Worm (Caenorhabditis elegans) whole organism, L3 larva: ENCODE data around the gene ZK1320.7.

Experiments
- ceh-9 ChIP-seq: sonication (generic microtip); optimal IDR thresholded peaks from 2 replicates; lab custom pipeline; 2018; ENCODE audit warnings: missing biosample characterization, missing genetic modification characterization
- elt-3 ChIP-seq, 3 experiments: fragments of 150-350 bp in 1 of 3; sonication (generic microtip) in 2 of 3; optimal IDR thresholded peaks; 2 replicates in 2 of 3; 4 replicates in 1 of 3; lab custom pipeline; 2014 to 2017; ENCODE audit warnings: missing biosample characterization in 3 of 3, missing genetic modification characterization in 3 of 3
- fkh-10 ChIP-seq: sonication (generic microtip); optimal IDR thresholded peaks from 2 replicates; lab custom pipeline; 2017; ENCODE audit warnings: missing biosample characterization, missing genetic modification reagents, missing genetic modification characterization
- mml-1 ChIP-seq: fragments of 150-350 bp; sonication (generic microtip); optimal IDR thresholded peaks from 3 replicates; lab custom pipeline; 2014; ENCODE audit warnings: missing biosample characterization, missing genetic modification characterization
- nhr-11 ChIP-seq: fragments of 150-350 bp; optimal IDR thresholded peaks from 2 replicates; lab custom pipeline; 2014; ENCODE audit warnings: missing biosample characterization, missing genetic modification characterization
- nhr-237 ChIP-seq: fragments of 150-350 bp; optimal IDR thresholded peaks from 2 replicates; lab custom pipeline; 2014; ENCODE audit warnings: missing biosample characterization, missing genetic modification characterization
- nhr-76 ChIP-seq: fragments of 150-350 bp; sonication (generic microtip); optimal IDR thresholded peaks from 5 replicates; lab custom pipeline; 2014; ENCODE audit warnings: missing biosample characterization, missing genetic modification characterization
- nhr-77 ChIP-seq: fragments of 150-350 bp; optimal IDR thresholded peaks from 2 replicates; lab custom pipeline; 2014; ENCODE audit warnings: missing biosample characterization, missing genetic modification characterization
- pqm-1 ChIP-seq: fragments of 150-350 bp; optimal IDR thresholded peaks from 2 replicates; lab custom pipeline; 2017; ENCODE audit warnings: missing biosample characterization, missing genetic modification characterization, inconsistent platforms
- skn-1 ChIP-seq: fragments of 150-350 bp; optimal IDR thresholded peaks from 2 replicates; lab custom pipeline; 2014; ENCODE audit warnings: missing biosample characterization, missing genetic modification characterization
- snpc-4 ChIP-seq: fragments of 150-350 bp; optimal IDR thresholded peaks from 2 replicates; lab custom pipeline; 2014; ENCODE audit warnings: missing biosample characterization, missing genetic modification characterization
- zag-1 ChIP-seq: fragments of 150-350 bp; optimal IDR thresholded peaks from 2 replicates; lab custom pipeline; 2014; ENCODE audit warnings: missing biosample characterization, missing genetic modification characterization

DNA sequence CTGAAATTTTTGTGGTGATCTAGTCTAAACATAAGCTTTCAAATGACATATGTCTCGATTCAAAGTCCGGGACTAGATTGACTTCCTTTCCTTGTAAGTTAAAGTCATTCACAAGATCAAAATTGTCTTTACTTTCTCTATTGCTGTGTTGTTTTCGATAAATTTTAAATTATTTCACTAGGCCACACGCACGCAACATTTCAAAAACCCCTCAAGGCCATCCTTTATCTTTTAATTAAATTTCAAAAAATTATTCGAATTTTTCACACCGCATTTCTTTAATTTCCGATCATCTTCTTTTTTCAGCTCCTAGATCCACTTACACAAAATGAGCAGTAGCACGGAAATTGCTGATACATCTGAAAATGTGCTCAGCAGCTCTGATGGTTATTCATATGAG is 35.1 kb upstream of the ZK1320.7 start, which contains the start of gene ZK1307.7:
- TF ChIP-seq fkh-10: no peak
- TF ChIP-seq nhr-237: no peak
- no peak for TF ChIP-seq nhr-76
- TF ChIP-seq zag-1 (tag; lab: Kevin White, UChicago): no peak
- TF ChIP-seq elt-3 (tag; optimal IDR thresholded peaks at IDR 0.05; lab: Kevin White, UChicago): no peak
- no peak for TF ChIP-seq pqm-1 (tag; lab: Kevin White, UChicago)
- no peak for TF ChIP-seq mml-1 (tag; lab: Kevin White, UChicago)
- no peak for TF ChIP-seq nhr-11
- TF ChIP-seq skn-1: no peak
- TF ChIP-seq ceh-9: no peak
- TF ChIP-seq snpc-4 (tag; lab: Kevin White, UChicago): no peak
- no peak for TF ChIP-seq nhr-77
